Worm (Caenorhabditis elegans) whole organism, L2 larva: ENCODE measurements around the gene Y59A8B.24.
"Not testable (repeated sequence)": the region's sequence is repeated elsewhere in the genome, so short reads cannot be mapped to it uniquely, and the experiment has no call there.

Source experiments
- ama-1 ChIP-seq: fragments of 150-350 bp; optimal IDR thresholded peaks from 2 replicates; lab custom pipeline; 2018; ENCODE audit warnings: inconsistent platforms
- blmp-1 ChIP-seq: sonication (generic microtip); optimal IDR thresholded peaks from 2 replicates; lab custom pipeline; 2017; ENCODE audit warnings: missing genetic modification characterization, mild to moderate bottlenecking, missing compliant biosample characterization, antibody characterized with exemption, moderate library complexity; ENCODE audit not compliant: insufficient read depth
- egl-27 ChIP-seq: sonication (generic microtip); optimal IDR thresholded peaks from 3 replicates; lab custom pipeline; 2017; ENCODE audit warnings: missing biosample characterization, missing genetic modification reagents, missing genetic modification characterization
- lsy-2 ChIP-seq, 2 experiments: fragments of 150-350 bp in 1 of 2; sonication (generic microtip) in 1 of 2; optimal IDR thresholded peaks; 2 replicates each; lab custom pipeline; 2014 to 2017; ENCODE audit warnings: missing biosample characterization in 2 of 2, missing genetic modification characterization in 2 of 2
- unc-55 ChIP-seq: fragments of 150-350 bp; sonication (generic microtip); optimal IDR thresholded peaks from 3 replicates; lab custom pipeline; 2014; ENCODE audit warnings: missing biosample characterization, missing genetic modification reagents, missing genetic modification characterization
- ztf-1 ChIP-seq: fragments of 200-800 bp; sonication (Bioruptor generic); conservative IDR thresholded peaks from 2 replicates; pipeline ENCODE4 v1.3.6; 2022; ENCODE audit warnings: missing genetic modification characterization, missing compliant biosample characterization
- ztf-4 ChIP-seq: fragments of 150-350 bp; optimal IDR thresholded peaks from 2 replicates; lab custom pipeline; 2014; ENCODE audit warnings: missing biosample characterization, missing genetic modification characterization

DNA sequence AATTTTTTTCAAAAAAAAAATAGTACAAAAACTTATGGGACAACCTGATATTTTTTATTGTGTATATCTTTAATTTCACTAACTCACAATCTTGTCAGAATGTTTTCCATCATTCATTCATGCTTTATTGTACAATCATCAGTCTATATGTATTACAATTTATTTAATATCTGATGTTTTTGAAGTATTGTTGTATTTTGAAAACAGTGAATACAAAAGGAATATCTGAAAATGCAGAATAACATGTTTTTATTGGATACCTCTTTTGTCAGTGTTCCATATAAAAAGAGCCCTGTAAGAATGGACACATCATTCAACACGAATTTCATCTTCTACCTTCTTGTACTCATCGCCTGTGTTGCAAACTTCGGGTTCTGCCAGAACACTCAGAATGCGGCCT lies 47.9 kb upstream of the Y59A8B.24 start, which contains the start of gene C06H5.14:
- not testable (repeated sequence) for TF ChIP-seq egl-27 (tag; lab: Kevin White, UChicago); lsy-2 (tag; optimal IDR thresholded peaks at IDR 0.05; lab: Kevin White, UChicago); ama-1; ztf-1 (GFP tag; lab: Robert Waterston, UW); unc-55; ztf-4 (tag; lab: Kevin White, UChicago); blmp-1 (tag; lab: Kevin White, UChicago)
